Worm (Caenorhabditis elegans) whole organism, late embryonic: ENCODE results near the gene fbxo-11.2.

Experiments
- K09A11.1 ChIP-seq: sonication (generic microtip); optimal IDR thresholded peaks from 2 replicates; lab custom pipeline; 2017; ENCODE audit warnings: antibody characterized with exemption, mild to moderate bottlenecking, missing genetic modification characterization, missing compliant biosample characterization; ENCODE audit not compliant: insufficient read depth
- ceh-34 ChIP-seq: sonication (generic microtip); optimal IDR thresholded peaks from 2 replicates; lab custom pipeline; 2016; ENCODE audit warnings: mild to moderate bottlenecking, missing genetic modification characterization, missing compliant biosample characterization
- ceh-6 ChIP-seq: fragments of 200-800 bp; sonication (Bioruptor generic); optimal IDR thresholded peaks from 2 replicates; lab custom pipeline; 2018; ENCODE audit warnings: mild to moderate bottlenecking, missing genetic modification characterization, missing compliant biosample characterization
- hlh-13 ChIP-seq: fragments of 200-800 bp; sonication (Bioruptor generic); optimal IDR thresholded peaks from 2 replicates; lab custom pipeline; 2018; ENCODE audit warnings: mild to moderate bottlenecking, missing genetic modification characterization, missing compliant biosample characterization
- hlh-15 ChIP-seq: sonication (generic microtip); optimal IDR thresholded peaks from 2 replicates; lab custom pipeline; 2016; ENCODE audit warnings: missing genetic modification characterization, missing compliant biosample characterization
- hlh-30 ChIP-seq: sonication (generic microtip); optimal IDR thresholded peaks from 2 replicates; lab custom pipeline; 2017; ENCODE audit warnings: antibody characterized with exemption, missing genetic modification characterization, missing compliant biosample characterization; ENCODE audit not compliant: insufficient read depth
- madf-2 ChIP-seq: sonication (generic microtip); optimal IDR thresholded peaks from 2 replicates; lab custom pipeline; 2017; ENCODE audit warnings: missing genetic modification characterization, missing compliant biosample characterization
- nhr-11 ChIP-seq: fragments of 150-350 bp; optimal IDR thresholded peaks from 2 replicates; lab custom pipeline; 2014; ENCODE audit warnings: missing biosample characterization, missing genetic modification characterization
- ref-2 ChIP-seq: sonication (generic microtip); optimal IDR thresholded peaks from 2 replicates; lab custom pipeline; 2016; ENCODE audit warnings: missing genetic modification characterization, missing compliant biosample characterization
- tbx-2 ChIP-seq: sonication (generic microtip); optimal IDR thresholded peaks from 2 replicates; lab custom pipeline; 2016; ENCODE audit warnings: missing genetic modification characterization, missing compliant biosample characterization
- unc-42 ChIP-seq: sonication (generic microtip); optimal IDR thresholded peaks from 2 replicates; lab custom pipeline; 2016; ENCODE audit warnings: missing genotype, missing genetic modification characterization, missing compliant biosample characterization

- TF ChIP-seq madf-2 (no peak), ref-2 (tag; lab: Kevin White, UChicago) (no peak), K09A11.1 (tag; lab: Kevin White, UChicago) (no peak), ceh-6 (no peak), ceh-34 (tag; lab: Kevin White, UChicago) (no peak), unc-42 (no peak), tbx-2 (no peak), hlh-13 (GFP tag; lab: Kevin White, UChicago) (no peak), hlh-30 (tag; lab: Kevin White, UChicago) (no peak), hlh-15 (no peak), nhr-11 (tag; lab: Kevin White, UChicago) (no peak)
Measured at ce11 chrIII:1052291-1052690, 751 bp downstream of the fbxo-11.2 start.
